Worm (Caenorhabditis elegans) whole organism, L3 larva: Measurements from ENCODE around the gene cyp-43A1.

ENCODE experiments used
- ceh-9 ChIP-seq: sonication (generic microtip); optimal IDR thresholded peaks from 2 replicates; lab custom pipeline; 2018; ENCODE audit warnings: missing biosample characterization, missing genetic modification characterization
- daf-12 ChIP-seq: fragments of 150-350 bp; optimal IDR thresholded peaks from 2 replicates; lab custom pipeline; 2014; ENCODE audit warnings: missing biosample characterization, missing genetic modification reagents, missing genetic modification characterization
- lin-39 ChIP-seq: fragments of 150-350 bp; optimal IDR thresholded peaks from 2 replicates; lab custom pipeline; 2018; ENCODE audit warnings: missing biosample characterization, missing genetic modification reagents, missing genetic modification characterization
- nhr-67 ChIP-seq: fragments of 150-350 bp; optimal IDR thresholded peaks from 2 replicates; lab custom pipeline; 2014; ENCODE audit warnings: missing biosample characterization, missing genetic modification characterization
- skn-1 ChIP-seq: fragments of 150-350 bp; optimal IDR thresholded peaks from 2 replicates; lab custom pipeline; 2014; ENCODE audit warnings: missing biosample characterization, missing genetic modification characterization

DNA sequence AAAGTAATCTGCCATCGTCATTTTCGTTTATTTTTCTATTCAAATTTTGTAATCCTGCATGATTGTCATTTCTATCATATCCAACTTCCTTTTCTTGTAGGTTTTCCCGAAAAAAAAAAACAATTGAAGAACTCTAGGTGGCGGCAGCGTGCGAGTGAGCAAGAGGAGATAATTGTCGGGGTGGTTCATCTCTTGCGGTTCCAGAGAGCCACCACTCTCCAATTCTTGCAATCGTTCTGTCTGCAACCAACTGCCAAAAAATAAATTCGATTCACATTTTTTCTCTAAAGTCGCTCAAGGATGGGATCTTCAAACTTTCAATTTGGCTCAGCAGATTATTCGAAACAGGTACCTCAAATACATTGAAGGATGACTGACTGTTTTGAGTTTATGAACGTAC lies 22.2 kb upstream of the cyp-43A1 start, which contains the start of gene W01C8.1:
- no peak for TF ChIP-seq ceh-9 (tag; lab: Kevin White, UChicago)
- TF ChIP-seq lin-39 (tag; lab: Kevin White, UChicago): no peak
- TF ChIP-seq skn-1 (tag; lab: Kevin White, UChicago): no peak
- no peak for TF ChIP-seq daf-12 (tag; lab: Kevin White, UChicago)
- TF ChIP-seq nhr-67 (tag; lab: Kevin White, UChicago): no peak
